Fruit fly (Drosophila melanogaster) whole organism, prepupa: ENCODE measurements around the gene mRpL55.

ENCODE experiments used
- Blimp-1 ChIP-seq: fragments of 200-800 bp; sonication (Bioruptor generic); optimal IDR thresholded peaks from 3 replicates; lab custom pipeline; 2017; ENCODE audit warnings: missing biosample characterization, missing genetic modification characterization, mild to moderate bottlenecking, moderate library complexity, missing genetic modification reagents
- CG6808 ChIP-seq: fragments of 200-800 bp; sonication (Bioruptor generic); optimal IDR thresholded peaks from 3 replicates; lab custom pipeline; 2017; ENCODE audit warnings: missing biosample characterization, missing genetic modification characterization, mild to moderate bottlenecking, moderate library complexity, missing genetic modification reagents
- Sox102F ChIP-seq: fragments of 200-800 bp; sonication (Bioruptor generic); optimal IDR thresholded peaks from 2 replicates; lab custom pipeline; 2016; ENCODE audit warnings: missing biosample characterization, mild to moderate bottlenecking, missing genetic modification characterization
- Sox15 ChIP-seq: fragments of 200-800 bp; sonication (Bioruptor generic); optimal IDR thresholded peaks from 3 replicates; lab custom pipeline; 2016; ENCODE audit warnings: missing biosample characterization, missing genetic modification characterization
- fkh ChIP-seq: fragments of 200-800 bp; sonication (Bioruptor generic); optimal IDR thresholded peaks from 3 replicates; lab custom pipeline; 2017; ENCODE audit warnings: missing biosample characterization, mild to moderate bottlenecking, missing genetic modification characterization, moderate library complexity

DNA sequence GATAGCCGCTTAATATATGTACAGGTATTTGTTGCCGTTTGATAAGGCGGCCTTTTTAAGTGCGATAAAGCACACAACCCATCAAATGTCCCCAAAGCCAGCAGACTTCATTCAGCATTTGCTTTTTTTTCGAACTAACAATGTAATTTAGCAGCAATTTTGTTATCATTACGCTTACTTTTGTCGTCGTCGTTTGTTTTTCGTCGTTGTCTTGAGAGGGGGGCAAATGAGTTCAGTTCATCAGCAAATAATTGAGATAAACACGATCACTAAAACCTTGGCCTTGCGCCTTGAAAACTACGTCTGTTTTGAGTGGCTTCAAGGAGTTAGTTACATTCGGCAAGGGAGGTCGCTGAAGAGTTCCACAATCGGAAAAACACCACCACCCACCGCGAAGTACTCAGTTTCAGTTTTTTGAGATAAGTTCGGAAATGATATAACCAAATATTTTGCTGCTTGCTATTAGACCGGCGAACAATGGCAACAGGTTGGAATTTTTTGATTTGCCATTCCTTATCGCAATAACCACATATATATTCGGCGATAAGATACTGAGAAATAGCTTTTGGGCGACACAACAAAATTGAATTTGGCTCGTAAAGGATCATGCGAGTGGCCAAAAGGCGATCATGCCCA is 5.6 kb downstream of the mRpL55 start:
- no peak for TF ChIP-seq Sox102F (GFP tag; lab: Kevin White, UChicago)
- no peak for TF ChIP-seq fkh (GFP tag; lab: Kevin White, UChicago)
- no peak for TF ChIP-seq CG6808 (GFP tag; lab: Kevin White, UChicago)
- TF ChIP-seq Blimp-1 (GFP tag; lab: Kevin White, UChicago), result no peak
- TF ChIP-seq Sox15, result no peak
